Fruit fly (Drosophila melanogaster) Kc167 (cell line): ENCODE measurements around the gene CG6885.

ENCODE experiments used
- h ChIP-seq: fragments of >200 bp; optimal IDR thresholded peaks from 3 replicates; lab custom pipeline; 2018; ENCODE audit warnings: missing external identifiers
- psq ChIP-seq: fragments of >200 bp; optimal IDR thresholded peaks from 2 replicates; lab custom pipeline; 2017; ENCODE audit warnings: missing external identifiers

dm6 chr3L:18791232-18792008, 47.1 kb downstream of the CG6885 start:
- TF ChIP-seq psq (lab: Kevin White, UChicago) (no peak), h (lab: Kevin White, UChicago) (no peak)
